Fruit fly (Drosophila melanogaster) Kc167 (cell line): ENCODE measurements around the gene mahe.

Experiments
- Myc ChIP-seq: fragments of >200 bp; optimal IDR thresholded peaks from 2 replicates; lab custom pipeline; 2017; ENCODE audit warnings: missing external identifiers
- Sin3A ChIP-seq: fragments of >200 bp; optimal IDR thresholded peaks from 2 replicates; lab custom pipeline; 2018; ENCODE audit warnings: missing external identifiers
- h ChIP-seq: fragments of >200 bp; optimal IDR thresholded peaks from 3 replicates; lab custom pipeline; 2018; ENCODE audit warnings: missing external identifiers
- insv ChIP-seq: fragments of >200 bp; optimal IDR thresholded peaks from 3 replicates; lab custom pipeline; 2018; ENCODE audit warnings: missing external identifiers
- psq ChIP-seq: fragments of >200 bp; optimal IDR thresholded peaks from 2 replicates; lab custom pipeline; 2017; ENCODE audit warnings: missing external identifiers
- ttk ChIP-seq: sonication (Bioruptor generic); optimal IDR thresholded peaks from 2 replicates; lab custom pipeline; 2017; ENCODE audit warnings: missing external identifiers

Gene mahe

DNA sequence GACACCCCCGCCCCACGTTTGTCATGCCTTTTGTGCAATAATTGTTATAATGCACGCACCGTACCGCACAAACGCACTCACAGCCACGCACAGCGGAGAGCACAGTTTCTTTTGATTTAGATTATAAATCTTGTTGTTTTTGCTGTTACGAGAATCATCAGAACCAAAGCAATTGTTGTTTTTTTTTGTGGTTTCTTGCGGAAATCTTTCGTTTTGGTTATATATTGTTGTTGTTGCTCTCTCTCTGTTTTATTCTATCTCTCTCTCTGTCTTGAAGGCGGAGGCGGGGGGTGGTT is 36.6 kb upstream of the mahe start:
- TF ChIP-seq psq (lab: Kevin White, UChicago): no peak
- TF ChIP-seq Myc (lab: Kevin White, UChicago): no peak
- no peak for TF ChIP-seq h (lab: Kevin White, UChicago)
- no peak for TF ChIP-seq ttk (lab: Kevin White, UChicago)
- TF ChIP-seq Sin3A (lab: Kevin White, UChicago): no peak
- TF ChIP-seq insv (lab: Kevin White, UChicago): no peak

DNA sequence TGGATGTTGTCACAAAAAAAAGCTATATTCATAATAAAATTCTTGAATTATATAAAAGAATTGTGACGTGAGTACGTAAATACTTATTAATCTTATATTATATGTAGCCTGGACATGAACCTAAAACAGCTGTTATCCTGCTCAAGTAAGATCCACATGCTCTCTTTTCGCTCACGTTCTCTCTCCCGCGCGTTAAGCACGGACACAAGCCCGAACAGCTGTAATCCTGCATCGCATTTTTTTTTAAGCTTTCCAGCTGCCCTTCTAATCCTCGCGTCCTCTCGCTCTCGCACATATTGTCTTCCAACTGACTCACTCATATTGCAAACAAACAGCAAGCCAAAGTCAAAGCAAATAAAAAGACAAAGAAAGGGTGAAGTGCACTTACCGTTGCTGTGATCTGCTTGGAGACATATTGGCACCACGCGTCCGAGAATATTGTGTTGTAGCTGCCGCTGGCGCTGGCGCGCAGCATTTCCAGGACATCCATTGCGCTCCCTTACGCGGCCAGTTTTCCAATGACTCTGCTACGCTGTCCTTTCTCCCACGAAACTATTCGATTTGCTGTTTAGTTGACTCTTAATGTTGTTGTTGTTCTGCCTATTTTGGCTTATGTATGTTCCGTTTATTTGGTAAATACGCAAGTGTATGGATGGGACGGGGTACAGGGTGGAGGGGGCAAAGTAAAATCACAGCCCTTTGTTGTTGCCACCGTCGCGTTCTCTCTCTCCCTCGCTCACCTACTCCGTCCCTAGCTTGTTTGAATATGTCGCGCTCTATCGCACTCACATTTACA is 36.1 kb upstream of the mahe start:
- TF ChIP-seq ttk (lab: Kevin White, UChicago) (no peak), insv (lab: Kevin White, UChicago) (no peak)

- TF ChIP-seq ttk (lab: Kevin White, UChicago): no peak
- no peak for TF ChIP-seq h (lab: Kevin White, UChicago)
- TF ChIP-seq insv (lab: Kevin White, UChicago): no peak
- no peak for TF ChIP-seq Myc (lab: Kevin White, UChicago)
- TF ChIP-seq psq (lab: Kevin White, UChicago): no peak
- TF ChIP-seq Sin3A (lab: Kevin White, UChicago): no peak
These were observed 34.8 kb upstream of the mahe start for dm6 chrX:7965761-7966555.

- TF ChIP-seq ttk (lab: Kevin White, UChicago): no peak
These were observed 32.5 kb upstream of the mahe start, which contains the start of gene sn for dm6 chrX:7963724-7964123. Gene sn (plus strand): TSS chrX:7964024.

DNA sequence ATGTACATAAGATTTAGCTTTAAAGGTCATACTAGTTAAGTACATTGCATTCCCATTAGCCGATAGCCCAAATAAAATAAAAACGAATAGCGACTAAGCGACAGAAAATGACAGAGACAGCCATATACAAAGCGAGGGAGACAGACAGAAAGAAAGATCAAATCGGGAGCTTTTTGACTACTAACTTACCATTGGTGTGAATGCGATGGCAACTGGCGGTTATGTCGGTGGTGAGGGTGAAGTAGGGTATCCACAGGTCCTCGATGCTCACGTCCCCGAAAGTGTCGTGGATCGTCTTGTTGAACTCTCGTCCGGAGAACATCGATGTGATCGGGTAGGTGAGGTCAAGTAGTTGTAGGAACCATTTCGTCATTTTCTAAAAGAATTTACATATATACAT is 29.8 kb upstream of the mahe start:
- TF ChIP-seq Myc (lab: Kevin White, UChicago) (no peak), h (lab: Kevin White, UChicago) (no peak), psq (lab: Kevin White, UChicago) (no peak), Sin3A (lab: Kevin White, UChicago) (no peak), insv (lab: Kevin White, UChicago) (no peak), ttk (lab: Kevin White, UChicago) (no peak)

DNA sequence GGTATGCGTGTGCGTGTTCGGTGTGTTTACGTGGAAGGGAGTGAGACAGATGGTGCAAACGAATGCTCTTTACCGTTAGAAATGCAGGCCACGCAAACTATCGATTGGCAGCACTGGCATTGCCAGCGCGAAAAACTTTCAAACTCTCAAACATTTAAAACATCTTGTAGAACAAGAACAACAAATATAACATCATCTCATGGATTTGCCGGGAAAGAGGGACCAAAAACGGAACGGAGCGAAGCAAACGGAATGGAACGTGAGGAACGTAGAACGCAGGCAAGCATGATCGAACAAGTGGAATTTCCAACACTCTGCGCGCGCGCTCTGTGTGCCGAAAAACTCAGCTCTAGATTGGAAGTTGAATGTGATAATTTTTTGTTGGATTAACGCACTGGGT is 28.3 kb upstream of the mahe start:
- TF ChIP-seq insv (lab: Kevin White, UChicago): no peak
- no peak for TF ChIP-seq psq (lab: Kevin White, UChicago)
- TF ChIP-seq Myc (lab: Kevin White, UChicago): no peak
- TF ChIP-seq ttk (lab: Kevin White, UChicago): no peak
- no peak for TF ChIP-seq h (lab: Kevin White, UChicago)
- TF ChIP-seq Sin3A (lab: Kevin White, UChicago): no peak

- TF ChIP-seq insv (lab: Kevin White, UChicago) (no peak), Sin3A (lab: Kevin White, UChicago) (no peak), psq (lab: Kevin White, UChicago) (no peak), h (lab: Kevin White, UChicago) (no peak), Myc (lab: Kevin White, UChicago) (no peak), ttk (lab: Kevin White, UChicago) (no peak)
These were observed 27.8 kb upstream of the mahe start for dm6 chrX:7959025-7959424.

DNA sequence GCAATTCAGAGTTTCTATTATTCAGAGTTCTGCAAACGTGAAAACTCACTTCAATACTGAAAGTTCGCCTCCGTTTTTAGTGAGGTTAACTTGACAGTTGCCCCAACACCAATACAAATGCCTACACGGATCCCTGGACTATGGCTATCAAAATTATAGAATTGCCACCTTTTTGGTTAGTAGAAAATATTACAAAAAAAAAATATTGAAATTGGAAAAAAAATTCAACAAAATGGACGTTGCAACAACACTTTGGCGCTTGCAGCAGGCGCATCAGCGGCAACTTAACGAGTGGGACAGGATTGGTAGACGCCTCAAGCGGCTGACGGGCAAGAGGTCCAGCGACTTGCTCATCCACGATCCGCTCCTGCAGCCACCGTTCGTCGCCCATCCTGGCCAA is 24.7 kb upstream of the mahe start, which contains the start of the genes CG15332 and CG15330:
CG15332 (minus strand) TSS at position 101 of the 400 bp plus-strand sequence.
CG15330 (plus strand) TSS at position 175 of the 400 bp plus-strand sequence.
- no peak for TF ChIP-seq insv (lab: Kevin White, UChicago)
- no peak for TF ChIP-seq ttk (lab: Kevin White, UChicago)
- TF ChIP-seq psq (lab: Kevin White, UChicago): no peak
- TF ChIP-seq Sin3A (lab: Kevin White, UChicago): no peak
- no peak for TF ChIP-seq Myc (lab: Kevin White, UChicago)
- no peak for TF ChIP-seq h (lab: Kevin White, UChicago)

DNA sequence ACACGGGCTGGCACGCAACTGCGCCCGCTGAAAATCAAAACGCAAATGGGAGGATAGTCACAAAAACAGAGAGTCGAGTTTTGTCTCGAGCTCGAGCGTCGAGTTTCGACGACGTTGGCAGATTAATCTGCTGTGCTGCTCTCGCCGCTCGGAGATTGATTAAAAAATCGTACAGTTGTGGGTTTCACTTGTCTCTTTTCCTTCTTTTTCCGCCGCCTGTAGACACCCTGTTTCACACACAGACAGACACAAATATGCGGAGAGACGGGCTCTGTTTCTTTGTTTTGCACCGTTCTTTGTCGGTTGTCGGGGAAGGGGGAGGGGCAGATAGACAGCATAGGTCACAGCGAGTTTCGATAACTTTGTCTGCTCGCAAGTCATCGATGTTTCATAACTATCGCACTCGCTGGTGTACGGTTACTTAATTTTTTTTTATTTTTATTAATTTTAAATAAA is 15.7 kb upstream of the mahe start, which contains the start of gene orion:
orion (minus strand) TSS at position 51 of the 456 bp plus-strand sequence.
- TF ChIP-seq Sin3A (lab: Kevin White, UChicago): no peak
- TF ChIP-seq insv (lab: Kevin White, UChicago): no peak
- no peak for TF ChIP-seq h (lab: Kevin White, UChicago)
- TF ChIP-seq ttk (lab: Kevin White, UChicago): no peak
- no peak for TF ChIP-seq psq (lab: Kevin White, UChicago)
- no peak for TF ChIP-seq Myc (lab: Kevin White, UChicago)

DNA sequence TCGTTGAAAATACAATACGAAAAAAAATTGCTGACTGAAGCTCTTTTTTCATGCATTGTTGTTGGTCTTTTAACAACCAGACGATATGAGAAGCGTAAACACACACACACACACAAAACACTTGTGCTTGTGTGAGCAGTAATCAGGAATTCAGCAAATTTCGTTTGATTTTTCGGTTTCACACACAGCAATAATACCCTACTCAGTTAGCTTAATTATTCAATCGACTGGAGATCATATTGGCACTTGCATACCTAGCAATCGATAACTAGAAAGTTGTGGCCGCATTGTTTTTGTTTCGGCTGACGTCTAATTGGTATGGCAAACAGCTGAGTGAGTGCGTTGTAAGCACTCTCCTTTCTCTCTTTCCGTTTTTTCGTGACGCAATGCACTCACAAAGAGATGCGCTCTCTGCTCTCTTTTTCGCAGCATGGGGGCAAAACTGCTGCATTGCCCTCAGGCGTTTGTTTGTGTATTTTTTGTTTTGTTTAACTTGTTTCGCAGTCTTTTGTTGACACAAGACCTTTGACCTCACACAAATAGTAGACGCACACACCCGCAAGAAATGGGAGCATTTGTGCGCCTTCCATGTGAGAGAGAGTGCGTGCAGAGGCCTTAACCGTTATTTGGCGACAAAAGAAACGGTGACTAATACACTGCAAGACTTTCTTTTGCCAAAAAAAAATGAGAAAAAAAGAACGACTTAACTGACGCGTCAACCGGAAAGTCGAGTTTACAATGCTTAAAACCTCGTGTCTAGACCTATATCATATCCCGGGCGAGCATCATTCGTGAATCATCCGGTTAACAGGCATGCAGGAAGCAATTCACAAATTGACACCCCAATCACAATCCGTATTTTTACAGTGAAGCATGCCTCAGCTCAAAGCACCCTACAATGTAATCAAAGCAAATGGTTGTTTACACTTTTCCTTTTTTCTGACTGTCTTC is 13.9 kb upstream of the mahe start:
- TF ChIP-seq ttk (lab: Kevin White, UChicago): no peak
- TF ChIP-seq Myc (lab: Kevin White, UChicago): no peak
- TF ChIP-seq h (lab: Kevin White, UChicago): no peak
- no peak for TF ChIP-seq insv (lab: Kevin White, UChicago)
- no peak for TF ChIP-seq Sin3A (lab: Kevin White, UChicago)
- no peak for TF ChIP-seq psq (lab: Kevin White, UChicago)
